Worm (Caenorhabditis elegans): ENCODE data around the gene lron-10.

lron-10 gene

DNA sequence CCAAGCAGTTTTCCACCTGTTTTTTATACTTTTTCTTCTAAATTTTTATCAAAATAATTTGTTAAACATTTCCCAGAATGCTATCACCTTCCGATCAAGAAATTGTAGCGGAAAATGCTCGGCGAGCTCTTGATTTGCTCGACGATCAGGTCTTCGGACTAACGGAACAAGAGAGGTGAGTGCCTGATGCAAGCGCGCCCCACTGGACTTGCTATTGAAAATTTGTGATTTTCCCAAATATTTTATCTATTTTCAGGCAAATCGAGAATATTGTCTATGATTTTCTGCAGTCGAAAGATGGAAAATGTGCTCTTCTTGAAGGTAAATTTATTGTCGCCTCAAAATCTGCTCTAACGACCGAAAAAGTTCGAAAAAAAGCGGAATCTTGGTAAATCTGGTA, 24.9 kb upstream of the lron-10 start, which contains the start of gene orc-4 (continued):
- TF ChIP-seq unc-30 (tag; optimal IDR thresholded peaks at IDR 0.05) (no peak), lin-39 (tag; optimal IDR thresholded peaks at IDR 0.05) (no peak), jun-1 (tag; optimal IDR thresholded peaks at IDR 0.05) (no peak), elt-2 (tag; optimal IDR thresholded peaks at IDR 0.05) (no peak)

DNA sequence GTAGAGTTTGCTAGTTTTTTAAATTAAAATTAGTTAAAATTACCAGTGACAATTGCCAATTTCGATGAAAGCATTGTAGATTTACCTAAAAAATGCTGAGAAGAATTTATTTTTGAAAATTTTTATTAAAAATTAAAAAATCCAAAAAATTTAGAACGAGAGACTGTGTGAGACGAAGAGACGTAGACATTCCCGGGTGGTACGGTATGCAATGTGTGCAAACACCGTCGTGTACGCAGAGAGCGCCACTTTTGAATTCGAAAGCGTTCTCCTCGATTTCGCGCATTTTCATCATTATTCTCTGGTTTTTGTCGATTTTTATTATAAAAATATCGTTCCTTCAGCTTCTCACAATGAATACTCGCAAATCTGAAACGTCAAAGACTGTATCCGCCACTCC, 21.6 kb upstream of the lron-10 start, which contains the start of the genes dhs-11 and orc-1:
dhs-11 (minus strand) TSS at position 85 of the 400 bp plus-strand sequence.
orc-1 (plus strand) TSS at position 349 of the 400 bp plus-strand sequence.
- TF ChIP-seq lin-14 (GFP tag; optimal IDR thresholded peaks at IDR 0.05) (no peak), tbx-2 (tag; optimal IDR thresholded peaks at IDR 0.05) (peak; percentile 54), hpl-2 (GFP tag; optimal IDR thresholded peaks at IDR 0.05) (no peak), elt-3 (tag; optimal IDR thresholded peaks at IDR 0.05) (peak in 1 of 6 experiments; percentile 75), vab-15 (tag; optimal IDR thresholded peaks at IDR 0.05) (no peak), mab-9 (GFP tag; IDR thresholded peaks at IDR 0.05) (no peak), fkh-10 (GFP tag; optimal IDR thresholded peaks at IDR 0.05) (no peak), nhr-20 (tag; optimal IDR thresholded peaks at IDR 0.05) (peak; percentile 59), isw-1 (GFP tag; IDR thresholded peaks at IDR 0.05) (peak; percentile 35), ama-1 (optimal IDR thresholded peaks at IDR 0.05) (no peak), ceh-8 (GFP tag; optimal IDR thresholded peaks at IDR 0.05) (no peak), unc-86 (tag; optimal IDR thresholded peaks at IDR 0.05) (no peak), blmp-1 (tag; optimal IDR thresholded peaks at IDR 0.05) (peak; percentile 35), unc-98 (GFP tag; IDR thresholded peaks at IDR 0.05) (no peak), nhr-47 (tag; optimal IDR thresholded peaks at IDR 0.05) (peak; percentile 52), sox-4 (tag; optimal IDR thresholded peaks at IDR 0.05) (no peak), jun-1 (tag; optimal IDR thresholded peaks at IDR 0.05) (no peak), lir-3 (tag; optimal IDR thresholded peaks at IDR 0.05; ENCODE audit: poor library complexity) (no peak), nhr-77 (tag; optimal IDR thresholded peaks at IDR 0.05) (no peak), fkh-4 (tag; optimal IDR thresholded peaks at IDR 0.05; ENCODE audit: borderline replicate concordance) (no peak), fkh-8 (tag; optimal IDR thresholded peaks at IDR 0.05) (peak; percentile 29), F16B12.6 (tag; optimal IDR thresholded peaks at IDR 0.05) (peak; percentile 88), nhr-90 (tag; optimal IDR thresholded peaks at IDR 0.05; ENCODE audit: poor library complexity) (peak; percentile 48), egl-27 (tag; optimal IDR thresholded peaks at IDR 0.05) (no peak), dsc-1 (tag; optimal IDR thresholded peaks at IDR 0.05) (no peak), snpc-4 (tag; optimal IDR thresholded peaks at IDR 0.05) (peak; percentile 22), zip-4 (GFP tag; optimal IDR thresholded peaks at IDR 0.05) (no peak), lin-15B (tag; optimal IDR thresholded peaks at IDR 0.05) (peak; percentile 57), xbp-1 (tag; optimal IDR thresholded peaks at IDR 0.05) (peak; percentile 38), nhr-85 (tag) (no peak), C04F5.9 (tag; optimal IDR thresholded peaks at IDR 0.05) (no peak), C16A3.4 (tag; optimal IDR thresholded peaks at IDR 0.05) (peak; percentile 59), skn-1 (tag; optimal IDR thresholded peaks at IDR 0.05) (peak; percentile 30), zag-1 (tag; optimal IDR thresholded peaks at IDR 0.05) (no peak), ztf-11 (tag; optimal IDR thresholded peaks at IDR 0.05) (no peak), lsy-2 (tag; optimal IDR thresholded peaks at IDR 0.05) (peak; percentile 98 to 99), nhr-11 (tag; optimal IDR thresholded peaks at IDR 0.05) (no peak), mdl-1 (tag; optimal IDR thresholded peaks at IDR 0.05) (peak in 1 of 2 experiments; percentile 67), snu-23 (GFP tag; optimal IDR thresholded peaks at IDR 0.05) (peak; percentile 72), nhr-237 (tag; optimal IDR thresholded peaks at IDR 0.05) (no peak), unc-130 (tag; optimal IDR thresholded peaks at IDR 0.05) (peak; percentile 71), lin-39 (tag; optimal IDR thresholded peaks at IDR 0.05) (peak; percentile 24), hlh-4 (tag; optimal IDR thresholded peaks at IDR 0.05) (no peak), nhr-76 (tag; optimal IDR thresholded peaks at IDR 0.05) (no peak), sup-37 (GFP tag; optimal IDR thresholded peaks at IDR 0.05) (no peak), lin-35 (GFP tag; optimal IDR thresholded peaks at IDR 0.05) (peak; percentile 88 to 95), ztf-4 (tag; optimal IDR thresholded peaks at IDR 0.05) (no peak), nhr-71 (tag; optimal IDR thresholded peaks at IDR 0.05) (peak; percentile 66), nhr-19 (GFP tag; conservative IDR thresholded peaks at IDR 0.05) (peak; percentile 51)
